Worm (Caenorhabditis elegans) whole organism, L2 larva: Measurements from ENCODE around the gene F07G11.4.

Source experiments
- C34F6.9 ChIP-seq: fragments of 150-350 bp; optimal IDR thresholded peaks from 2 replicates; lab custom pipeline; 2014; ENCODE audit warnings: missing biosample characterization, missing genetic modification characterization
- F13H6.1 ChIP-seq: sonication (generic microtip); optimal IDR thresholded peaks from 2 replicates; lab custom pipeline; 2016; ENCODE audit warnings: missing genetic modification characterization, missing compliant biosample characterization
- R02D3.7 ChIP-seq: fragments of 150-350 bp; optimal IDR thresholded peaks from 2 replicates; lab custom pipeline; 2014; ENCODE audit warnings: missing biosample characterization, missing genetic modification characterization
- Y55F3AM.14 ChIP-seq: fragments of 200-800 bp; sonication (Bioruptor generic); optimal IDR thresholded peaks from 2 replicates; lab custom pipeline; 2018; ENCODE audit warnings: mild to moderate bottlenecking, missing genetic modification characterization, missing compliant biosample characterization
- ZK546.5 ChIP-seq: sonication (generic microtip); optimal IDR thresholded peaks from 2 replicates; lab custom pipeline; 2017; ENCODE audit warnings: missing biosample characterization, missing genetic modification characterization
- aly-2 ChIP-seq: fragments of 150-350 bp; optimal IDR thresholded peaks from 2 replicates; lab custom pipeline; 2014; ENCODE audit warnings: missing biosample characterization, missing genetic modification characterization
- ama-1 ChIP-seq: fragments of 150-350 bp; optimal IDR thresholded peaks from 2 replicates; lab custom pipeline; 2018; ENCODE audit warnings: inconsistent platforms
- ceh-16 ChIP-seq: fragments of 150-350 bp; optimal IDR thresholded peaks from 2 replicates; lab custom pipeline; 2014; ENCODE audit warnings: missing biosample characterization, missing genetic modification characterization
- ceh-82 ChIP-seq: fragments of 150-350 bp; optimal IDR thresholded peaks from 2 replicates; lab custom pipeline; 2014; ENCODE audit warnings: missing biosample characterization, missing genetic modification characterization
- crh-2 ChIP-seq: sonication (generic microtip); optimal IDR thresholded peaks from 2 replicates; lab custom pipeline; 2017; ENCODE audit warnings: missing biosample characterization, missing genetic modification characterization
- dmd-4 ChIP-seq: sonication (generic microtip); optimal IDR thresholded peaks from 2 replicates; lab custom pipeline; 2017; ENCODE audit warnings: missing biosample characterization, missing genetic modification characterization
- egl-27 ChIP-seq: sonication (generic microtip); optimal IDR thresholded peaks from 3 replicates; lab custom pipeline; 2017; ENCODE audit warnings: missing biosample characterization, missing genetic modification reagents, missing genetic modification characterization
- elt-1 ChIP-seq: fragments of 150-350 bp; optimal IDR thresholded peaks from 2 replicates; lab custom pipeline; 2014; ENCODE audit warnings: missing biosample characterization, missing genetic modification characterization
- elt-3 ChIP-seq: sonication (generic microtip); optimal IDR thresholded peaks from 2 replicates; lab custom pipeline; 2017; ENCODE audit warnings: missing biosample characterization, missing genetic modification characterization
- gmeb-1 ChIP-seq: fragments of 150-350 bp; optimal IDR thresholded peaks from 2 replicates; lab custom pipeline; 2014; ENCODE audit warnings: missing biosample characterization, missing genetic modification characterization
- lin-11 ChIP-seq: fragments of 150-350 bp; sonication (generic microtip); optimal IDR thresholded peaks from 2 replicates; lab custom pipeline; 2014; ENCODE audit warnings: missing biosample characterization, missing genetic modification characterization, inconsistent platforms, mixed read lengths
- lin-13 ChIP-seq: fragments of 150-350 bp; optimal IDR thresholded peaks from 2 replicates; lab custom pipeline; 2014; ENCODE audit warnings: missing biosample characterization, missing genetic modification reagents, missing genetic modification characterization
- lin-39 ChIP-seq: fragments of 150-350 bp; optimal IDR thresholded peaks from 2 replicates; lab custom pipeline; 2014; ENCODE audit warnings: missing biosample characterization, missing genetic modification reagents, missing genetic modification characterization
- lsy-2 ChIP-seq, 2 experiments: fragments of 150-350 bp in 1 of 2; sonication (generic microtip) in 1 of 2; optimal IDR thresholded peaks; 2 replicates each; lab custom pipeline; 2014 to 2017; ENCODE audit warnings: missing biosample characterization in 2 of 2, missing genetic modification characterization in 2 of 2
- mbf-1 ChIP-seq: sonication (generic microtip); optimal IDR thresholded peaks from 2 replicates; lab custom pipeline; 2017; ENCODE audit warnings: missing biosample characterization, missing genetic modification characterization
- mdl-1 ChIP-seq, 2 experiments: fragments of 150-350 bp in 1 of 2; sonication (generic microtip) in 1 of 2; optimal IDR thresholded peaks; 2 replicates each; lab custom pipeline; 2017; ENCODE audit warnings: missing biosample characterization in 2 of 2, missing genetic modification characterization in 2 of 2
- nhr-10 ChIP-seq: sonication (generic microtip); optimal IDR thresholded peaks from 2 replicates; lab custom pipeline; 2017; ENCODE audit warnings: missing biosample characterization, missing genetic modification characterization
- nhr-11 ChIP-seq: fragments of 150-350 bp; optimal IDR thresholded peaks from 2 replicates; lab custom pipeline; 2014; ENCODE audit warnings: missing biosample characterization, missing genetic modification characterization
- nhr-129 ChIP-seq: fragments of 150-350 bp; optimal IDR thresholded peaks from 2 replicates; lab custom pipeline; 2014; ENCODE audit warnings: missing biosample characterization, missing genetic modification characterization
- nhr-23 ChIP-seq: fragments of 150-350 bp; optimal IDR thresholded peaks from 2 replicates; lab custom pipeline; 2014; ENCODE audit warnings: missing biosample characterization, missing genetic modification reagents, missing genetic modification characterization
- nhr-237 ChIP-seq: fragments of 150-350 bp; optimal IDR thresholded peaks from 2 replicates; lab custom pipeline; 2014; ENCODE audit warnings: missing biosample characterization, missing genetic modification characterization
- nhr-25 ChIP-seq: fragments of 150-350 bp; sonication (generic microtip); optimal IDR thresholded peaks from 3 replicates; lab custom pipeline; 2014; ENCODE audit warnings: missing biosample characterization, missing genetic modification characterization
- nhr-6 ChIP-seq: fragments of 150-350 bp; optimal IDR thresholded peaks from 2 replicates; lab custom pipeline; 2014; ENCODE audit warnings: missing biosample characterization, missing genetic modification characterization
- peb-1 ChIP-seq: fragments of 150-350 bp; optimal IDR thresholded peaks from 2 replicates; lab custom pipeline; 2014; ENCODE audit warnings: missing biosample characterization, missing genetic modification characterization
- sem-4 ChIP-seq: fragments of 150-350 bp; optimal IDR thresholded peaks from 2 replicates; lab custom pipeline; 2014; ENCODE audit warnings: missing biosample characterization, missing genetic modification reagents, missing genetic modification characterization
- skn-1 ChIP-seq: sonication (generic microtip); optimal IDR thresholded peaks from 2 replicates; lab custom pipeline; 2017; ENCODE audit warnings: missing biosample characterization, missing genetic modification characterization
- sma-3 ChIP-seq: sonication (generic microtip); optimal IDR thresholded peaks from 2 replicates; lab custom pipeline; 2016; ENCODE audit warnings: missing genetic modification reagents, missing genetic modification characterization, missing compliant biosample characterization
- sma-9 ChIP-seq, 2 experiments: fragments of 150-350 bp in 1 of 2; sonication (generic microtip) in 1 of 2; optimal IDR thresholded peaks; 2 replicates each; lab custom pipeline; 2014 to 2016; ENCODE audit warnings: missing genetic modification characterization in 2 of 2, mild to moderate bottlenecking in 1 of 2, missing biosample characterization in 1 of 2, missing compliant biosample characterization in 1 of 2, missing genetic modification reagents in 1 of 2, moderate library complexity in 1 of 2
- snpc-4 ChIP-seq: fragments of 150-350 bp; optimal IDR thresholded peaks from 2 replicates; lab custom pipeline; 2014; ENCODE audit warnings: missing biosample characterization, missing genetic modification characterization
- unc-39 ChIP-seq: fragments of 150-350 bp; optimal IDR thresholded peaks from 2 replicates; lab custom pipeline; 2014; ENCODE audit warnings: missing biosample characterization, missing genetic modification characterization
- unc-55 ChIP-seq: fragments of 150-350 bp; sonication (generic microtip); optimal IDR thresholded peaks from 3 replicates; lab custom pipeline; 2014; ENCODE audit warnings: missing biosample characterization, missing genetic modification reagents, missing genetic modification characterization
- unc-62 ChIP-seq: fragments of 150-350 bp; optimal IDR thresholded peaks from 2 replicates; lab custom pipeline; 2014; ENCODE audit warnings: missing biosample characterization, missing genetic modification reagents, missing genetic modification characterization
- zag-1 ChIP-seq: fragments of 150-350 bp; optimal IDR thresholded peaks from 2 replicates; lab custom pipeline; 2014; ENCODE audit warnings: missing biosample characterization, missing genetic modification characterization
- ztf-1 ChIP-seq: fragments of 200-800 bp; sonication (Bioruptor generic); conservative IDR thresholded peaks from 2 replicates; pipeline ENCODE4 v1.3.6; 2022; ENCODE audit warnings: missing genetic modification characterization, missing compliant biosample characterization
- ztf-11 ChIP-seq: sonication (generic microtip); optimal IDR thresholded peaks from 2 replicates; lab custom pipeline; 2017; ENCODE audit warnings: missing biosample characterization, missing genetic modification characterization
- ztf-4 ChIP-seq: fragments of 150-350 bp; optimal IDR thresholded peaks from 2 replicates; lab custom pipeline; 2014; ENCODE audit warnings: missing biosample characterization, missing genetic modification characterization

The F07G11.4 gene

ce11 chrV:7330868-7331267 is 35.7 kb upstream of the F07G11.4 start, which contains the start of gene F10G2.2:
TSS of gene F10G2.2 (plus strand) at chrV:7331168.
- no peak for TF ChIP-seq ceh-16 (tag; lab: Kevin White, UChicago)
- no peak for TF ChIP-seq ztf-4 (tag; lab: Kevin White, UChicago)
- TF ChIP-seq ama-1 = no peak

ce11 chrV:7328092-7328491 is 32.9 kb upstream of the F07G11.4 start, which contains the start of gene clec-7:
TSS of gene clec-7 (plus strand) at chrV:7328392.
- TF ChIP-seq C34F6.9 (tag; lab: Kevin White, UChicago) (no peak), gmeb-1 (tag; lab: Kevin White, UChicago) (no peak), lin-13 (GFP tag; lab: Kevin White, UChicago) (no peak), aly-2 (tag; lab: Kevin White, UChicago) (no peak), ama-1 (no peak), ZK546.5 (tag; lab: Kevin White, UChicago) (no peak), nhr-23 (no peak), mbf-1 (tag; lab: Kevin White, UChicago) (no peak), nhr-237 (tag; lab: Kevin White, UChicago) (no peak), ztf-1 (no peak), dmd-4 (tag; lab: Kevin White, UChicago) (no peak), snpc-4 (tag; lab: Kevin White, UChicago) (no peak), F13H6.1 (tag; lab: Kevin White, UChicago) (no peak), skn-1 (tag; lab: Kevin White, UChicago) (no peak), nhr-129 (tag; lab: Kevin White, UChicago) (no peak), unc-55 (GFP tag; lab: Kevin White, UChicago) (no peak), elt-3 (tag; lab: Kevin White, UChicago) (no peak), peb-1 (tag; lab: Kevin White, UChicago) (no peak)

DNA sequence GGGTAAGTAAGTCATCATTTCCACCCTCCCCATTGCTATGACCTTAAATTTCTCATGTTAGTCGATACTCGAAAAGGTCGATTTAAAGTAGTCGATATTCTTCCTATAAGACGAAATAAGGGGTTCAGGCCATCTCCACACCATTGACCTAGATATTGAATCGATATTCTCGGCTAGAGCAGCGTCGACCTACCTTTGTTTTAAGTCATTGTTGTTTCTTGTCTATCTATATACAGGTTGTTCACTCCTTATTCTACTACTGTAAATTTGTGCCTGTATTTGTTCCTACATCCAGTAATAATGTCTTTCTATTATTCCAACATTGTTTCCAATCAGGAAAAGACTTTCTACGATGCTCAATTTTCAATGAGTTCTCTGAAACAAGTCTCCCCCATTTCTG is 31.8 kb upstream of the F07G11.4 start, which contains the start of gene F10G2.4:
TSS of gene F10G2.4 (plus strand) at position 301 of the 400 bp plus-strand sequence.
- no peak for TF ChIP-seq unc-39
- no peak for TF ChIP-seq R02D3.7 (tag; lab: Kevin White, UChicago)
- TF ChIP-seq ama-1 = no peak
- no peak for TF ChIP-seq egl-27 (tag; lab: Kevin White, UChicago)
- TF ChIP-seq aly-2 (tag; lab: Kevin White, UChicago) = no peak
- no peak for TF ChIP-seq lin-13 (GFP tag; lab: Kevin White, UChicago)
- TF ChIP-seq nhr-129 (tag; lab: Kevin White, UChicago) = no peak
- no peak for TF ChIP-seq nhr-11 (tag; lab: Kevin White, UChicago)
- no peak for TF ChIP-seq lin-39 (tag; lab: Kevin White, UChicago)
- no peak for TF ChIP-seq sem-4
- no peak for TF ChIP-seq sma-9 (GFP tag; optimal IDR thresholded peaks at IDR 0.05; lab: Kevin White, UChicago)
- TF ChIP-seq sma-9 (tag; optimal IDR thresholded peaks at IDR 0.05; lab: Kevin White, UChicago) = no peak
- TF ChIP-seq crh-2 (tag; lab: Kevin White, UChicago) = no peak
- no peak for TF ChIP-seq elt-1 (tag; lab: Kevin White, UChicago)
- no peak for TF ChIP-seq Y55F3AM.14 (GFP tag; lab: Kevin White, UChicago)

DNA sequence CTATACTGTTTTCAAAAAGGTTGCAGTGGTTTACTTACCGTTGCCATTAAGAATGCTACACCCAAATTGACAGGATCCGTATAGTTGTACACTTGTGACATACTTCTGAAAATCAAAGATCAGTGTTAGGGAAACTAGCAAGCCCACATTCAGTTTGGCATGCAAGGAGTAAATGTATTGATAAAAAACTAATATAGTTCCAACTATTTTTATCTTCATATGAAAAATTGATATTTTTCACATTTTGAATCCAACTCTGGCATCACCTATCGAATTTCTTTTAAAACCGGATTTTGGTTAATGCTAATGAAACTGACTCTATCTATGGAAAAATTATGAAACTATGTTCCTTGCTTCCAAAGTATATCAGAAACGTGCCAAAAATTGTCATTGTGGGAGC is 30.1 kb upstream of the F07G11.4 start, which contains the start of gene srx-92:
TSS of gene srx-92 (minus strand) at position 101 of the 400 bp plus-strand sequence.
- TF ChIP-seq gmeb-1 (tag; lab: Kevin White, UChicago) = no peak
- TF ChIP-seq dmd-4 (tag; lab: Kevin White, UChicago) = no peak
- TF ChIP-seq skn-1 (tag; lab: Kevin White, UChicago) = no peak
- no peak for TF ChIP-seq sma-3 (GFP tag; lab: Kevin White, UChicago)

DNA sequence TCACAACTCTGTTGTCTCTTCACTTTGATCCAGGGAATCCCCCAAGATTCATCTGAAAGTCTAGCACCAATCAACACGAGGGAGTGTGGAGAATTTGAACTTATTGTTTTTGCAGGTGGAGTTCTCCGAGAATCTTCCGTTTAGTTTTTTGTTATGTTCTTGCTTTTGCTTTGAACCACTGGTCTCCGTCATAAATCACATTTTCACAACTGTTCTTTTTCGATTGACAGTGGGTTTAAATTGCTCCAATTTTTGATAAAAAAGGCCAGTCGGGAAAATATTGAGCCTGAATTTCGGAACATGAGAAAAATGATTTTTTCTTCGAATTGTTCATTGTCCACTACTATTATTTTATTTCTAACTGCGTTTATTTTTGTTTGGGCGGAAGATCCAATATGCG is 26.7 kb upstream of the F07G11.4 start, which contains the start of gene F10G2.10:
TSS of gene F10G2.10 (plus strand) at position 301 of the 400 bp plus-strand sequence.
- no peak for TF ChIP-seq mdl-1 (tag; optimal IDR thresholded peaks at IDR 0.05; lab: Kevin White, UChicago)
- no peak for TF ChIP-seq C34F6.9 (tag; lab: Kevin White, UChicago)
- TF ChIP-seq ztf-1 = no peak
- TF ChIP-seq F13H6.1 (tag; lab: Kevin White, UChicago) = no peak
- no peak for TF ChIP-seq Y55F3AM.14 (GFP tag; lab: Kevin White, UChicago)
- no peak for TF ChIP-seq ceh-82 (tag; lab: Kevin White, UChicago)
- no peak for TF ChIP-seq lin-11 (tag; lab: Kevin White, UChicago)
- no peak for TF ChIP-seq elt-3 (tag; lab: Kevin White, UChicago)
- TF ChIP-seq unc-62 (GFP tag; lab: Kevin White, UChicago) = no peak
- TF ChIP-seq lsy-2 (tag; optimal IDR thresholded peaks at IDR 0.05; lab: Kevin White, UChicago) = no peak
- no peak for TF ChIP-seq nhr-6 (tag; lab: Kevin White, UChicago)
- TF ChIP-seq nhr-25 (tag; lab: Kevin White, UChicago) = no peak
- no peak for TF ChIP-seq skn-1 (tag; lab: Kevin White, UChicago)
- TF ChIP-seq zag-1 (tag; lab: Kevin White, UChicago) = no peak
- no peak for TF ChIP-seq nhr-10 (tag; lab: Kevin White, UChicago)
- no peak for TF ChIP-seq sma-3 (GFP tag; lab: Kevin White, UChicago)
- no peak for TF ChIP-seq mbf-1 (tag; lab: Kevin White, UChicago)
- no peak for TF ChIP-seq crh-2 (tag; lab: Kevin White, UChicago)
- no peak for TF ChIP-seq ztf-11
- TF ChIP-seq aly-2 (tag; lab: Kevin White, UChicago) = no peak
